Worm (Caenorhabditis elegans) whole organism, L4 larva: ENCODE data around the gene ZK622.1.

Experiments used
- egl-27 ChIP-seq: sonication (generic microtip); optimal IDR thresholded peaks from 3 replicates; lab custom pipeline; 2017; ENCODE audit warnings: missing biosample characterization, missing genetic modification reagents, missing genetic modification characterization
- lin-39 ChIP-seq: fragments of 150-350 bp; optimal IDR thresholded peaks from 2 replicates; lab custom pipeline; 2014; ENCODE audit warnings: missing biosample characterization, missing genetic modification reagents, missing genetic modification characterization
- nhr-25 ChIP-seq: sonication (generic microtip); optimal IDR thresholded peaks from 2 replicates; lab custom pipeline; 2017; ENCODE audit warnings: missing genetic modification characterization, mild to moderate bottlenecking, missing compliant biosample characterization, antibody characterized with exemption, moderate library complexity, borderline replicate concordance; ENCODE audit not compliant: insufficient read depth

- TF ChIP-seq egl-27 (tag; lab: Kevin White, UChicago) = no peak
- TF ChIP-seq lin-39 (tag; lab: Kevin White, UChicago) = no peak
- no peak for TF ChIP-seq nhr-25 (tag; lab: Kevin White, UChicago)
Observed at ce11 chrII:5323773-5324172, 30.2 kb downstream of the ZK622.1 start.
